Fruit fly (Drosophila melanogaster): ENCODE measurements around the gene ko.

Gene ko

DNA sequence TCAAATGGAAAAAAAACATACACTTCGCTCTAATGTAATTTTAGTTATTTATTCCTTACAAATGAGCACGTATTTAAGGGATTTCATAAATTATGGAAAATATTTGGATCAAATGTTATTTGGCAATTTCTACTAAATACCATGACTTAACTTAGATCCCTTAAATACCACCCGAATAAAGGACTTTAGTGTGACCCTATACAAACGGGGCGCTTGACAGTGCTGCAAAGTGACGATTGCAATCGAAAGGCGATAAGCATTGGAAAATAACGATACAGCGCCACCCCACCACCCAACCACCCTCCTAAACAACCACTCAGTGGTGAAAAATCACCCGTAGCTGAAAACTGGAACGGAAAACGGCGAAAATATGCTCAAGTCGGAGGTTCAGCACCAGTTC is 468 bp upstream of the ko start, which contains the start of gene ICA69 (continued):
- TF ChIP-seq CG6791 (GFP tag; IDR thresholded peaks at IDR 0.05; ENCODE audit: partially characterized antibody): 0 out of 3 replicates have a peak, but pooled peaks have one; percentile 29
- TF ChIP-seq Hr78 (GFP tag; optimal IDR thresholded peaks at IDR 0.05): no peak
- TF ChIP-seq CG10543 (GFP tag; optimal IDR thresholded peaks at IDR 0.05): no peak
- TF ChIP-seq sob (GFP tag; IDR thresholded peaks at IDR 0.05): no peak
- no peak for TF ChIP-seq Ada2b (GFP tag; IDR thresholded peaks at IDR 0.05)
- no peak for TF ChIP-seq Doc2 (GFP tag; IDR thresholded peaks at IDR 0.05)
- TF ChIP-seq CTCF (GFP tag; optimal IDR thresholded peaks at IDR 0.05): peak; percentile 41
- no peak for TF ChIP-seq mam (GFP tag; optimal IDR thresholded peaks at IDR 0.05)
- TF ChIP-seq YL-1 (GFP tag; optimal IDR thresholded peaks at IDR 0.05): peak; percentile 56
- TF ChIP-seq tap (tag; optimal IDR thresholded peaks at IDR 0.05): no peak
- no peak for TF ChIP-seq CG5953 (GFP tag; IDR thresholded peaks at IDR 0.05)
- no peak for TF ChIP-seq shn (GFP tag; optimal IDR thresholded peaks at IDR 0.05)
- TF ChIP-seq Camta (GFP tag; optimal IDR thresholded peaks at IDR 0.05): no peak
- TF ChIP-seq CG16813 (GFP tag; IDR thresholded peaks at IDR 0.05; ENCODE audit: partially characterized antibody): 0 out of 3 replicates have a peak, but pooled peaks have one; percentile 34
- no peak for TF ChIP-seq Hand (GFP tag; optimal IDR thresholded peaks at IDR 0.05)
- no peak for TF ChIP-seq CG13123 (GFP tag; optimal IDR thresholded peaks at IDR 0.05)
- TF ChIP-seq corto (GFP tag; optimal IDR thresholded peaks at IDR 0.05): no peak
- TF ChIP-seq CG5245 (GFP tag; optimal IDR thresholded peaks at IDR 0.05): no peak
- peak; percentile 26; the same call in 1 of the 2 replicates for TF ChIP-seq crol (GFP tag; IDR thresholded peaks at IDR 0.05)
- TF ChIP-seq CG8281 (tag; optimal IDR thresholded peaks at IDR 0.05): no peak
- TF ChIP-seq Stat92E (GFP tag; optimal IDR thresholded peaks at IDR 0.05): no peak
- no peak for TF ChIP-seq CG3407 (GFP tag; optimal IDR thresholded peaks at IDR 0.05)
- TF ChIP-seq org-1 (GFP tag; optimal IDR thresholded peaks at IDR 0.05): no peak
- TF ChIP-seq ara (GFP tag; IDR thresholded peaks at IDR 0.05): no peak
- no peak for TF ChIP-seq CG14860 (GFP tag; IDR thresholded peaks at IDR 0.05; ENCODE audit: partially characterized antibody)
- TF ChIP-seq CG2116 (GFP tag; optimal IDR thresholded peaks at IDR 0.05): peak; percentile 48
- peak; percentile 67 for TF ChIP-seq nmo (GFP tag; optimal IDR thresholded peaks at IDR 0.05)
- TF ChIP-seq scrt (GFP tag; optimal IDR thresholded peaks at IDR 0.05): no peak
- no peak for TF ChIP-seq CG12236 (GFP tag; optimal IDR thresholded peaks at IDR 0.05)
- TF ChIP-seq CG17361 (GFP tag; IDR thresholded peaks at IDR 0.05): no peak
- TF ChIP-seq CG18764 (GFP tag; optimal IDR thresholded peaks at IDR 0.05): no peak
- TF ChIP-seq CG18262 (tag; optimal IDR thresholded peaks at IDR 0.05): no peak
- TF ChIP-seq CG12391 (tag; optimal IDR thresholded peaks at IDR 0.05): no peak
- no peak for TF ChIP-seq grn (GFP tag; optimal IDR thresholded peaks at IDR 0.05)
- peak; percentile 82 for TF ChIP-seq Sin3A (optimal IDR thresholded peaks at IDR 0.05)
- TF ChIP-seq zen (tag; optimal IDR thresholded peaks at IDR 0.05): peak; percentile 32
- TF ChIP-seq CG9797 (GFP tag; optimal IDR thresholded peaks at IDR 0.05): peak; percentile 80
- TF ChIP-seq MESR4 (GFP tag; optimal IDR thresholded peaks at IDR 0.05): peak; percentile 44
- no peak for TF ChIP-seq CG12744 (GFP tag; optimal IDR thresholded peaks at IDR 0.05)
- no peak for TF ChIP-seq CG7372 (GFP tag; IDR thresholded peaks at IDR 0.05)
- no peak for TF ChIP-seq ro (GFP tag; IDR thresholded peaks at IDR 0.05)
- TF ChIP-seq CG9932 (GFP tag; IDR thresholded peaks at IDR 0.05): 0 out of 2 replicates have a peak, but pooled peaks have one; percentile 8
- no peak for TF ChIP-seq Dek (tag; optimal IDR thresholded peaks at IDR 0.05)
- TF ChIP-seq chn (GFP tag; optimal IDR thresholded peaks at IDR 0.05): peak; percentile 87
- no peak for TF ChIP-seq Dbx (GFP tag; IDR thresholded peaks at IDR 0.05)
- peak; percentile 8; the same call in 1 of the 2 replicates for TF ChIP-seq bbx (GFP tag; IDR thresholded peaks at IDR 0.05; ENCODE audit: partially characterized antibody)
- peak; percentile 51 for TF ChIP-seq Ets97D (GFP tag; optimal IDR thresholded peaks at IDR 0.05)
- TF ChIP-seq Sry-β (GFP tag; optimal IDR thresholded peaks at IDR 0.05): no peak
- TF ChIP-seq gcm (GFP tag; optimal IDR thresholded peaks at IDR 0.05): no peak
- TF ChIP-seq CG2875 (GFP tag; optimal IDR thresholded peaks at IDR 0.05): no peak
- TF ChIP-seq ken (GFP tag; IDR thresholded peaks at IDR 0.05): no peak
- TF ChIP-seq Dref (GFP tag; IDR thresholded peaks at IDR 0.05): peak; percentile 41
